Fruit fly (Drosophila melanogaster) whole organism, prepupa: ENCODE results near the gene hh.
A peak's percentile ranks its signal among the peaks of the same experiment; 100 is the strongest.

Experiments
- Blimp-1 ChIP-seq: fragments of 200-800 bp; sonication (Bioruptor generic); optimal IDR thresholded peaks from 3 replicates; lab custom pipeline; 2017; ENCODE audit warnings: missing biosample characterization, missing genetic modification characterization, mild to moderate bottlenecking, moderate library complexity, missing genetic modification reagents
- CG6808 ChIP-seq: fragments of 200-800 bp; sonication (Bioruptor generic); optimal IDR thresholded peaks from 3 replicates; lab custom pipeline; 2017; ENCODE audit warnings: missing biosample characterization, missing genetic modification characterization, mild to moderate bottlenecking, moderate library complexity, missing genetic modification reagents
- CG6854 ChIP-seq: fragments of 200-800 bp; sonication (Bioruptor generic); optimal IDR thresholded peaks from 2 replicates; lab custom pipeline; 2017; ENCODE audit warnings: missing biosample characterization, mild to moderate bottlenecking, missing genetic modification characterization
- CG8632 ChIP-seq: fragments of 200-800 bp; sonication (Bioruptor generic); optimal IDR thresholded peaks from 3 replicates; lab custom pipeline; 2016; ENCODE audit warnings: missing biosample characterization, missing genetic modification characterization
- Ets21C ChIP-seq: fragments of 200-800 bp; sonication (Bioruptor generic); optimal IDR thresholded peaks from 3 replicates; lab custom pipeline; 2016; ENCODE audit warnings: missing biosample characterization, missing genetic modification characterization
- Hr39 ChIP-seq: fragments of 200-800 bp; sonication (Bioruptor generic); optimal IDR thresholded peaks from 2 replicates; lab custom pipeline; 2016; ENCODE audit warnings: missing biosample characterization, missing genetic modification characterization
- Sox102F ChIP-seq: fragments of 200-800 bp; sonication (Bioruptor generic); optimal IDR thresholded peaks from 2 replicates; lab custom pipeline; 2016; ENCODE audit warnings: missing biosample characterization, mild to moderate bottlenecking, missing genetic modification characterization
- dac ChIP-seq: fragments of 200-800 bp; sonication (Bioruptor generic); optimal IDR thresholded peaks from 2 replicates; lab custom pipeline; 2017; ENCODE audit warnings: missing biosample characterization, mild to moderate bottlenecking, missing genetic modification characterization
- fkh ChIP-seq: fragments of 200-800 bp; sonication (Bioruptor generic); optimal IDR thresholded peaks from 3 replicates; lab custom pipeline; 2017; ENCODE audit warnings: missing biosample characterization, mild to moderate bottlenecking, missing genetic modification characterization, moderate library complexity
- net ChIP-seq: fragments of 200-800 bp; sonication (Bioruptor generic); optimal IDR thresholded peaks from 3 replicates; lab custom pipeline; 2016; ENCODE audit warnings: missing biosample characterization, missing genetic modification characterization

- TF ChIP-seq dac (GFP tag; lab: Kevin White, UChicago): no peak
- TF ChIP-seq Ets21C (GFP tag; lab: Kevin White, UChicago): no peak
- TF ChIP-seq Sox102F: no peak
- TF ChIP-seq Blimp-1 (GFP tag; lab: Kevin White, UChicago): peak; percentile 57
- no peak for TF ChIP-seq net (GFP tag; lab: Kevin White, UChicago)
- no peak for TF ChIP-seq Hr39 (GFP tag; lab: Kevin White, UChicago)
- TF ChIP-seq fkh (GFP tag; lab: Kevin White, UChicago): peak; percentile 4
- TF ChIP-seq CG6854 (GFP tag; lab: Kevin White, UChicago): no peak
- no peak for TF ChIP-seq CG6808
- TF ChIP-seq CG8632 (GFP tag; lab: Kevin White, UChicago): no peak
These were observed at the start of gene hh for dm6 chr3R:23141678-23142338.
